Fruit fly (Drosophila melanogaster) whole organism, embryonic: ENCODE results near the gene Rack1.

ENCODE experiments used
- Ada2b ChIP-seq: fragments of 200-800 bp; sonication (Bioruptor generic); IDR thresholded peaks from 2 replicates; pipeline ENCODE4 v1.3.6; 2022; ENCODE audit warnings: missing biosample characterization, missing genetic modification characterization
- Atf3 ChIP-seq: fragments of 200-800 bp; sonication (Bioruptor generic); optimal IDR thresholded peaks from 3 replicates; lab custom pipeline; 2016; ENCODE audit warnings: missing biosample characterization, missing genetic modification characterization
- BtbVII ChIP-seq: fragments of 200-800 bp; sonication (Bioruptor generic); optimal IDR thresholded peaks from 3 replicates; lab custom pipeline; 2017; ENCODE audit warnings: missing biosample characterization, mild to moderate bottlenecking, missing genetic modification characterization
- Bteb2 ChIP-seq: fragments of 200-800 bp; sonication (Bioruptor generic); optimal IDR thresholded peaks from 2 replicates; lab custom pipeline; 2016; ENCODE audit warnings: missing biosample characterization, missing genetic modification characterization
- CG10267 ChIP-seq: fragments of 200-800 bp; sonication (Bioruptor generic); optimal IDR thresholded peaks from 2 replicates; lab custom pipeline; 2018; ENCODE audit warnings: missing biosample characterization, mild to moderate bottlenecking, missing genetic modification characterization, moderate library complexity
- CG11560 ChIP-seq: fragments of 200-800 bp; sonication (Bioruptor generic); IDR thresholded peaks from 3 replicates; pipeline ENCODE4 v1.3.6; 2022; ENCODE audit warnings: missing biosample characterization, missing genetic modification characterization
- CG12155 ChIP-seq: fragments of 200-800 bp; sonication (Bioruptor generic); optimal IDR thresholded peaks from 3 replicates; lab custom pipeline; 2016; ENCODE audit warnings: missing biosample characterization, missing genetic modification characterization
- CG15479 ChIP-seq: fragments of 200-800 bp; sonication (Bioruptor generic); optimal IDR thresholded peaks from 3 replicates; lab custom pipeline; 2019; ENCODE audit warnings: missing biosample characterization, mild to moderate bottlenecking, missing genetic modification characterization, moderate library complexity
- CG16813 ChIP-seq: fragments of 200-800 bp; sonication (Bioruptor generic); IDR thresholded peaks from 3 replicates; pipeline ENCODE4 v1.3.6; 2022; ENCODE audit warnings: missing biosample characterization, missing genetic modification characterization; ENCODE audit not compliant: partially characterized antibody
- CG18599 ChIP-seq: fragments of 200-800 bp; sonication (Bioruptor generic); optimal IDR thresholded peaks from 3 replicates; lab custom pipeline; 2017; ENCODE audit warnings: missing biosample characterization, missing genetic modification characterization, mild to moderate bottlenecking, moderate library complexity, missing genetic modification reagents
- CG2116 ChIP-seq: fragments of 200-800 bp; sonication (Bioruptor generic); optimal IDR thresholded peaks from 3 replicates; lab custom pipeline; 2018; ENCODE audit warnings: missing biosample characterization, mild to moderate bottlenecking, missing genetic modification characterization
- CG2120 ChIP-seq: fragments of 200-800 bp; sonication (Bioruptor generic); optimal IDR thresholded peaks from 3 replicates; lab custom pipeline; 2016; ENCODE audit warnings: missing biosample characterization, missing genetic modification characterization
- CG2129 ChIP-seq: fragments of 200-800 bp; sonication (Bioruptor generic); IDR thresholded peaks from 2 replicates; pipeline ENCODE4 v1.3.6; 2022; ENCODE audit warnings: missing biosample characterization, missing genetic modification characterization; ENCODE audit not compliant: partially characterized antibody
- CG2199 ChIP-seq: fragments of 200-800 bp; sonication (Bioruptor generic); IDR thresholded peaks from 3 replicates; pipeline ENCODE4 v1.3.6; 2022; ENCODE audit warnings: missing biosample characterization, missing genetic modification characterization
- CG2678 ChIP-seq: fragments of 200-800 bp; sonication (Bioruptor generic); optimal IDR thresholded peaks from 3 replicates; lab custom pipeline; 2019; ENCODE audit warnings: missing biosample characterization, mild to moderate bottlenecking, missing genetic modification characterization, moderate library complexity
- CG31441 ChIP-seq: fragments of 200-800 bp; sonication (Bioruptor generic); IDR thresholded peaks from 2 replicates; pipeline ENCODE4 v1.3.6; 2022; ENCODE audit warnings: missing biosample characterization, missing genetic modification characterization
- CG3281 ChIP-seq: fragments of 200-800 bp; sonication (Bioruptor generic); optimal IDR thresholded peaks from 3 replicates; lab custom pipeline; 2017; ENCODE audit warnings: missing biosample characterization, mild to moderate bottlenecking, missing genetic modification characterization
- CG42726 ChIP-seq: fragments of 200-800 bp; sonication (Bioruptor generic); IDR thresholded peaks from 2 replicates; pipeline ENCODE4 v1.3.6; 2022; ENCODE audit warnings: missing biosample characterization, missing genetic modification characterization; ENCODE audit not compliant: partially characterized antibody
- CG4707 ChIP-seq: fragments of 200-800 bp; sonication (Bioruptor generic); optimal IDR thresholded peaks from 2 replicates; lab custom pipeline; 2018; ENCODE audit warnings: missing biosample characterization, mild to moderate bottlenecking, missing genetic modification characterization, moderate library complexity
- CG8089 ChIP-seq: fragments of 200-800 bp; sonication (Bioruptor generic); optimal IDR thresholded peaks from 3 replicates; lab custom pipeline; 2016; ENCODE audit warnings: missing biosample characterization, missing genetic modification characterization
- CG8478 ChIP-seq: fragments of >200 bp; optimal IDR thresholded peaks from 2 replicates; lab custom pipeline; 2018
- D19A ChIP-seq: fragments of 200-800 bp; optimal IDR thresholded peaks from 3 replicates; lab custom pipeline; 2019; ENCODE audit warnings: missing biosample characterization, mild to moderate bottlenecking, missing genetic modification characterization, moderate library complexity
- Deaf1 ChIP-seq: fragments of 200-800 bp; optimal IDR thresholded peaks from 3 replicates; lab custom pipeline; 2019; ENCODE audit warnings: missing biosample characterization, mild to moderate bottlenecking, missing genetic modification characterization, moderate library complexity
- ERR ChIP-seq: fragments of 200-800 bp; sonication (Bioruptor generic); optimal IDR thresholded peaks from 2 replicates; lab custom pipeline; 2016; ENCODE audit warnings: missing biosample characterization, missing genetic modification characterization
- HHEX ChIP-seq: fragments of 200-800 bp; sonication (Bioruptor generic); optimal IDR thresholded peaks from 3 replicates; lab custom pipeline; 2017; ENCODE audit warnings: missing biosample characterization, mild to moderate bottlenecking, missing genetic modification characterization, missing genetic modification reagents
- Hr78 ChIP-seq, 2 experiments: fragments of 200-800 bp in 1 of 2; fragments of >200 bp in 1 of 2; sonication (Bioruptor generic) in 1 of 2; optimal IDR thresholded peaks; 2 replicates each; lab custom pipeline; 2017 to 2019; ENCODE audit warnings: missing biosample characterization in 2 of 2, missing genetic modification characterization in 2 of 2, mild to moderate bottlenecking in 1 of 2, moderate library complexity in 1 of 2
- Med ChIP-seq: fragments of 200-800 bp; sonication (Bioruptor generic); peaks from one replicate; lab custom pipeline; 2016; ENCODE audit warnings: missing biosample characterization, missing genetic modification characterization, mild to moderate bottlenecking, inconsistent platforms, moderate library complexity
- Mes4 ChIP-seq: fragments of 200-800 bp; sonication (Bioruptor generic); optimal IDR thresholded peaks from 2 replicates; lab custom pipeline; 2016; ENCODE audit warnings: missing biosample characterization, missing genetic modification characterization
- Nf-YB ChIP-seq: fragments of 200-800 bp; sonication (Bioruptor generic); optimal IDR thresholded peaks from 3 replicates; lab custom pipeline; 2019; ENCODE audit warnings: missing biosample characterization, mild to moderate bottlenecking, missing genetic modification characterization, moderate library complexity
- Nf-YC ChIP-seq: fragments of 200-800 bp; optimal IDR thresholded peaks from 3 replicates; lab custom pipeline; 2019; ENCODE audit warnings: missing biosample characterization, mild to moderate bottlenecking, missing genetic modification characterization, moderate library complexity
- Xbp1 ChIP-seq: fragments of 200-800 bp; sonication (Bioruptor generic); optimal IDR thresholded peaks from 3 replicates; lab custom pipeline; 2016; ENCODE audit warnings: missing biosample characterization, mild to moderate bottlenecking, missing genetic modification characterization
- amos ChIP-seq: fragments of 200-800 bp; sonication (Bioruptor generic); IDR thresholded peaks from 2 replicates; pipeline ENCODE4 v1.3.6; 2022; ENCODE audit warnings: missing biosample characterization, missing genetic modification characterization; ENCODE audit not compliant: partially characterized antibody
- ato ChIP-seq: fragments of 200-800 bp; sonication (Bioruptor generic); IDR thresholded peaks from 2 replicates; pipeline ENCODE4 v1.3.6; 2022; ENCODE audit warnings: missing biosample characterization, missing genetic modification characterization; ENCODE audit not compliant: partially characterized antibody
- bbx ChIP-seq: fragments of 200-800 bp; sonication (Bioruptor generic); IDR thresholded peaks from 2 replicates; pipeline ENCODE4 v1.3.6; 2022; ENCODE audit warnings: missing biosample characterization, missing genetic modification characterization; ENCODE audit not compliant: partially characterized antibody
- caup ChIP-seq: fragments of 200-800 bp; sonication (Bioruptor generic); optimal IDR thresholded peaks from 3 replicates; lab custom pipeline; 2017; ENCODE audit warnings: missing biosample characterization, mild to moderate bottlenecking, missing genetic modification characterization, moderate library complexity; ENCODE audit not compliant: severe bottlenecking
- ci ChIP-seq: fragments of 200-800 bp; sonication (Bioruptor generic); IDR thresholded peaks from 3 replicates; pipeline ENCODE4 v1.3.6; 2022; ENCODE audit warnings: missing biosample characterization, missing genetic modification characterization
- crc ChIP-seq: fragments of 200-800 bp; sonication (Bioruptor generic); optimal IDR thresholded peaks from 2 replicates; lab custom pipeline; 2016; ENCODE audit warnings: missing biosample characterization, missing genetic modification characterization
- croc ChIP-seq: fragments of 200-800 bp; sonication (Bioruptor generic); conservative IDR thresholded peaks from 3 replicates; pipeline ENCODE4 v1.3.6; 2022; ENCODE audit warnings: missing biosample characterization, missing genetic modification characterization
- crol ChIP-seq: fragments of 200-800 bp; sonication (Bioruptor generic); IDR thresholded peaks from 2 replicates; pipeline ENCODE4 v1.3.6; 2022; ENCODE audit warnings: missing biosample characterization, missing genetic modification characterization
- cwo ChIP-seq: fragments of 200-800 bp; sonication (Bioruptor generic); optimal IDR thresholded peaks from 3 replicates; lab custom pipeline; 2017; ENCODE audit warnings: missing biosample characterization, missing genetic modification characterization, mild to moderate bottlenecking, moderate library complexity, missing genetic modification reagents
- disco-r ChIP-seq: fragments of 200-800 bp; sonication (Bioruptor generic); optimal IDR thresholded peaks from 2 replicates; lab custom pipeline; 2016; ENCODE audit warnings: missing biosample characterization, missing genetic modification characterization
- dm ChIP-seq: fragments of 200-800 bp; sonication (Bioruptor generic); optimal IDR thresholded peaks from 3 replicates; lab custom pipeline; 2016; ENCODE audit warnings: missing biosample characterization, missing genetic modification characterization
- dmrt99B ChIP-seq: fragments of 200-800 bp; sonication (Bioruptor generic); optimal IDR thresholded peaks from 2 replicates; lab custom pipeline; 2018; ENCODE audit warnings: missing biosample characterization, mild to moderate bottlenecking, missing genetic modification characterization, moderate library complexity
- gfzf ChIP-seq: fragments of 200-800 bp; sonication (Bioruptor generic); optimal IDR thresholded peaks from 2 replicates; lab custom pipeline; 2016; ENCODE audit warnings: missing biosample characterization, mild to moderate bottlenecking, missing genetic modification characterization, moderate library complexity
- hb ChIP-seq: fragments of 200-800 bp; sonication (Bioruptor generic); IDR thresholded peaks from 3 replicates; pipeline ENCODE4 v1.3.6; 2022; ENCODE audit warnings: missing biosample characterization, missing genetic modification characterization; ENCODE audit not compliant: partially characterized antibody
- inv ChIP-seq: fragments of 200-800 bp; sonication (Bioruptor generic); IDR thresholded peaks from 2 replicates; pipeline ENCODE4 v1.3.6; 2022; ENCODE audit warnings: missing biosample characterization, missing genetic modification characterization; ENCODE audit not compliant: partially characterized antibody
- usp ChIP-seq: fragments of >200 bp; optimal IDR thresholded peaks from 2 replicates; lab custom pipeline; 2017; ENCODE audit warnings: missing biosample characterization, missing genetic modification characterization
- vnd ChIP-seq: fragments of 200-800 bp; sonication (Bioruptor generic); IDR thresholded peaks from 3 replicates; pipeline ENCODE4 v1.3.6; 2022; ENCODE audit warnings: missing biosample characterization, missing genetic modification characterization; ENCODE audit not compliant: partially characterized antibody
- z ChIP-seq: fragments of 200-800 bp; sonication (Bioruptor generic); IDR thresholded peaks from 3 replicates; pipeline ENCODE4 v1.3.6; 2022; ENCODE audit warnings: missing biosample characterization, missing genetic modification characterization

Rack1 gene

DNA sequence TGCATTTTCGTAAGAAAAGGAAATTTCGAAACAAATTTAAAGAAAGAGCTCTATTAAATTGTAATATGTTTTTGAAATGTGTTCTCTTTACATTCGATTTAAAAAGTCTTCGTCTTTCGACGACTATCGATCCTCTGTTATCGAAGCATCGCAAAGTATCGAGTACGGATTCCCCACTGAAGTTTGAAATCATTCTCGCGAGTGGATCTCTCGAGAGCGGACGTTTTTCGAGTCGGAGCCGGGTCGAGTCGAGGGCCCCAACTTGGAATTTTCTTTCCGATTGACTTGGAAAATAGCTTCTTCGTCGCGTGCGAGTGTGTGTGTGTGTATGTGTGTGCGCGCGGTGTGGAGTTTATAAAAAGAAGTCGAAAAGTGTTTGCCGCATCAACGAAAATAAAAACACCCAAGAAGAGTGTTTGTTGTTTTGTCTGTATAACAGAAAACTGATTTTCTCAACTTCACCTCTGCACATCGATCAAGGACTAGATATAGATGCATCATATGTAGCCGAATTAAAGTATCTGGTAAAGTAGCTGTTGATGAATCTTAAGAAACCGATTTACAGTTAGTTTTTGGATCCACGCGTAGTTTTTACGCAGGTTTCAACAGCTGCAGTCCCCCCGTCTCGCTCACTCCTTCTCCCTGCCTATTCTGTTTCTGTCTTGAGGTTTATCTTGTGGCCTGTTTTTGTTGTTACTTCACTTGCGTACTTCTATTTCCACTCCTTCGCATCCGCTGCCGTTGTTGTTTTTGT is 15.7 kb downstream of the Rack1 start, which contains the start of gene LanB1 (continued):
- TF ChIP-seq ato (GFP tag; lab: Robert Waterston, UW) (0 out of 2 replicates have a peak, but pooled peaks have one; percentile 38), CG2678 (no peak), CG4707 (GFP tag; lab: Kevin White, UChicago) (peak; percentile 1), CG31441 (GFP tag; lab: Robert Waterston, UW) (no peak), CG8089 (GFP tag; lab: Kevin White, UChicago) (no peak), Med (GFP tag; lab: Kevin White, UChicago) (peak; percentile 75), CG16813 (peak; percentile 42), amos (peak; percentile 63; the same call in 1 of the 2 replicates), CG2116 (GFP tag; lab: Kevin White, UChicago) (peak; percentile 31), Nf-YB (GFP tag; lab: Kevin White, UChicago) (no peak), usp (no peak), hb (peak; percentile 49; the same call in 1 of the 3 replicates), CG11560 (peak; percentile 94), HHEX (GFP tag; lab: Kevin White, UChicago) (no peak), ci (GFP tag; lab: Robert Waterston, UW) (peak; percentile 74; the same call in 2 of the 3 replicates), z (peak; percentile 60; the same call in 2 of the 3 replicates), gfzf (no peak), dmrt99B (no peak), CG2120 (GFP tag; lab: Kevin White, UChicago) (no peak), Deaf1 (tag; lab: Kevin White, UChicago) (peak; percentile 28), Nf-YC (no peak), CG10267 (no peak)

DNA sequence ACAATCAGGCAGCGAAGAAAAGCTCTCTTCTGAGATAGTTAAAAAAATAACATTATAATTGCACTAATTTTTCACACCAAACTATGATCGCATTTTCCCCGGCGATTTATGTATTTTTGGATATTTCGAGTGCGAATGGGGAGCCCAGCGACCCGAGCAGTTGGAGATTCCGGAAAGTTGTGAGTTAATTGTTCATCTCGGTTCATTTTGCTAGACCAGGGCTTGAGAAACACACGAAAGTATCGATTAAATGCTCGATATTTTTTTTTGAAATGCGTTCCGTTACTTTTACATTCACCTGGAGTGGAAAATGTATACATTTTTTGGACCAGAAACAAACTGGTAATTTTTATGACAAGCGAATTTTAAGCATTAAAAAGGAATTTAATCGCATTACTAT is 16.6 kb downstream of the Rack1 start, which contains the start of gene Cdc14:
Cdc14 (minus strand) TSS at position 185 of the 400 bp plus-strand sequence.
- TF ChIP-seq disco-r (GFP tag; lab: Kevin White, UChicago) (no peak), Ada2b (GFP tag; lab: Robert Waterston, UW) (no peak), Hr78 (GFP tag; optimal IDR thresholded peaks at IDR 0.05; lab: Kevin White, UChicago) (no peak), dm (no peak), Bteb2 (GFP tag; lab: Kevin White, UChicago) (no peak), crc (GFP tag; lab: Kevin White, UChicago) (no peak), ERR (GFP tag; lab: Kevin White, UChicago) (peak; percentile 30), CG12155 (GFP tag; lab: Kevin White, UChicago) (no peak), Mes4 (GFP tag; lab: Kevin White, UChicago) (no peak), CG2129 (GFP tag; lab: Robert Waterston, UW) (no peak), CG2199 (GFP tag; lab: Robert Waterston, UW) (no peak), CG3281 (GFP tag; lab: Kevin White, UChicago) (no peak), vnd (GFP tag; lab: Robert Waterston, UW) (0 out of 3 replicates have a peak, but pooled peaks have one; percentile 34), cwo (no peak), croc (GFP tag; lab: Robert Waterston, UW) (no peak), CG15479 (no peak), BtbVII (GFP tag; lab: Kevin White, UChicago) (no peak), CG42726 (peak; percentile 53; the same call in 1 of the 2 replicates), D19A (tag; lab: Kevin White, UChicago) (peak; percentile 14), inv (GFP tag; lab: Robert Waterston, UW) (peak; percentile 17; the same call in 1 of the 2 replicates), bbx (GFP tag; lab: Robert Waterston, UW) (peak; percentile 55; the same call in 1 of the 2 replicates), crol (GFP tag; lab: Robert Waterston, UW) (no peak), CG18599 (GFP tag; lab: Kevin White, UChicago) (no peak), CG8478 (lab: Kevin White, UChicago) (no peak), Xbp1 (GFP tag; lab: Kevin White, UChicago) (no peak), ato (GFP tag; lab: Robert Waterston, UW) (peak; percentile 44; the same call in 1 of the 2 replicates), Atf3 (no peak), caup (GFP tag; lab: Kevin White, UChicago) (peak; percentile 17)
